Fruit fly (Drosophila melanogaster) whole organism, embryonic: ENCODE measurements around the gene CG42726.

ENCODE experiments used
- ATbp ChIP-seq: fragments of 200-800 bp; sonication (Bioruptor generic); optimal IDR thresholded peaks from 2 replicates; lab custom pipeline; 2017; ENCODE audit warnings: missing biosample characterization, mild to moderate bottlenecking, missing genetic modification characterization, missing genetic modification reagents
- Asciz ChIP-seq: fragments of 200-800 bp; sonication (Bioruptor generic); optimal IDR thresholded peaks from 2 replicates; lab custom pipeline; 2017; ENCODE audit warnings: missing biosample characterization, mild to moderate bottlenecking, missing genetic modification characterization, missing genetic modification reagents
- Bdp1 ChIP-seq: fragments of 200-800 bp; sonication (Bioruptor generic); optimal IDR thresholded peaks from 3 replicates; lab custom pipeline; 2016; ENCODE audit warnings: missing biosample characterization, missing genetic modification characterization
- Blimp-1 ChIP-seq: fragments of 200-800 bp; sonication (Bioruptor generic); optimal IDR thresholded peaks from 3 replicates; lab custom pipeline; 2018; ENCODE audit warnings: missing biosample characterization, missing genetic modification characterization, mild to moderate bottlenecking, moderate library complexity, missing genetic modification reagents
- CG10209 ChIP-seq: fragments of 200-800 bp; sonication (Bioruptor generic); optimal IDR thresholded peaks from 3 replicates; lab custom pipeline; 2017; ENCODE audit warnings: missing biosample characterization, mild to moderate bottlenecking, missing genetic modification characterization, missing genetic modification reagents
- CG10979 ChIP-seq: fragments of 200-800 bp; sonication (Bioruptor generic); optimal IDR thresholded peaks from 2 replicates; lab custom pipeline; 2018; ENCODE audit warnings: missing biosample characterization, mild to moderate bottlenecking, missing genetic modification characterization, moderate library complexity
- CG11093 ChIP-seq: fragments of 200-800 bp; sonication (Bioruptor generic); IDR thresholded peaks from 3 replicates; pipeline ENCODE4 v1.3.6; 2022; ENCODE audit warnings: missing biosample characterization, missing genetic modification characterization
- CG12769 ChIP-seq: fragments of 200-800 bp; sonication (Bioruptor generic); optimal IDR thresholded peaks from 2 replicates; lab custom pipeline; 2019; ENCODE audit warnings: missing biosample characterization, mild to moderate bottlenecking, missing genetic modification characterization, moderate library complexity
- CG1529 ChIP-seq: fragments of 200-800 bp; sonication (Bioruptor generic); optimal IDR thresholded peaks from 3 replicates; lab custom pipeline; 2018; ENCODE audit warnings: missing biosample characterization, missing genetic modification characterization
- CG15514 ChIP-seq: fragments of 200-800 bp; sonication (Bioruptor generic); optimal IDR thresholded peaks from 3 replicates; lab custom pipeline; 2017; ENCODE audit warnings: missing biosample characterization, missing genetic modification characterization, mild to moderate bottlenecking, moderate library complexity, missing genetic modification reagents
- CG32532 ChIP-seq: fragments of 200-800 bp; sonication (Bioruptor generic); IDR thresholded peaks from 2 replicates; pipeline ENCODE4 v1.3.6; 2022; ENCODE audit warnings: missing biosample characterization, missing genetic modification characterization
- CG32767 ChIP-seq: fragments of 200-800 bp; sonication (Bioruptor generic); IDR thresholded peaks from 2 replicates; pipeline ENCODE4 v1.3.6; 2022; ENCODE audit warnings: missing biosample characterization, missing genetic modification characterization
- CG33213 ChIP-seq: fragments of 200-800 bp; sonication (Bioruptor generic); optimal IDR thresholded peaks from 3 replicates; lab custom pipeline; 2016; ENCODE audit warnings: missing biosample characterization, missing genetic modification characterization
- CG34376 ChIP-seq: fragments of 200-800 bp; sonication (Bioruptor generic); optimal IDR thresholded peaks from 2 replicates; lab custom pipeline; 2018; ENCODE audit warnings: missing biosample characterization, mild to moderate bottlenecking, missing genetic modification characterization
- CG4424 ChIP-seq: fragments of 200-800 bp; sonication (Bioruptor generic); optimal IDR thresholded peaks from 3 replicates; lab custom pipeline; 2016; ENCODE audit warnings: missing biosample characterization, missing genetic modification characterization
- CG4854 ChIP-seq: fragments of 200-800 bp; sonication (Bioruptor generic); optimal IDR thresholded peaks from 2 replicates; lab custom pipeline; 2016; ENCODE audit warnings: missing biosample characterization, missing genetic modification characterization, inconsistent platforms
- CG6683 ChIP-seq: fragments of 200-800 bp; sonication (Bioruptor generic); optimal IDR thresholded peaks from 2 replicates; lab custom pipeline; 2017; ENCODE audit warnings: missing biosample characterization, mild to moderate bottlenecking, missing genetic modification characterization, missing genetic modification reagents
- CG7357 ChIP-seq: fragments of 200-800 bp; sonication (Bioruptor generic); IDR thresholded peaks from 3 replicates; pipeline ENCODE4 v1.3.6; 2022; ENCODE audit warnings: missing biosample characterization, missing genetic modification characterization
- CG7372 ChIP-seq: fragments of 200-800 bp; sonication (Bioruptor generic); IDR thresholded peaks from 2 replicates; pipeline ENCODE4 v1.3.6; 2022; ENCODE audit warnings: missing biosample characterization, missing genetic modification characterization
- CG7745 ChIP-seq: fragments of 200-800 bp; sonication (Bioruptor generic); optimal IDR thresholded peaks from 2 replicates; lab custom pipeline; 2018; ENCODE audit warnings: missing biosample characterization, mild to moderate bottlenecking, missing genetic modification characterization, moderate library complexity
- Dip3 ChIP-seq: fragments of 200-800 bp; sonication (Bioruptor generic); optimal IDR thresholded peaks from 3 replicates; lab custom pipeline; 2016; ENCODE audit warnings: missing biosample characterization, missing genetic modification characterization
- Doc2 ChIP-seq: fragments of 200-800 bp; sonication (Bioruptor generic); IDR thresholded peaks from 2 replicates; pipeline ENCODE4 v1.3.6; 2022; ENCODE audit warnings: missing biosample characterization, missing genetic modification characterization
- Eip74EF ChIP-seq, 2 experiments: fragments of 200-800 bp in 1 of 2; fragments of >200 bp in 1 of 2; sonication (Bioruptor generic) in 1 of 2; optimal IDR thresholded peaks; 2 replicates each; lab custom pipeline; 2017 to 2019; ENCODE audit warnings: missing biosample characterization in 2 of 2, missing genetic modification characterization in 2 of 2, mild to moderate bottlenecking in 1 of 2, moderate library complexity in 1 of 2
- Elba2 ChIP-seq: fragments of 200-800 bp; sonication (Bioruptor generic); optimal IDR thresholded peaks from 3 replicates; lab custom pipeline; 2016; ENCODE audit warnings: missing biosample characterization, missing genetic modification characterization
- Ets97D ChIP-seq: fragments of 200-800 bp; sonication (Bioruptor generic); optimal IDR thresholded peaks from 3 replicates; lab custom pipeline; 2016; ENCODE audit warnings: missing biosample characterization, missing genetic modification characterization
- GATAe ChIP-seq: fragments of 200-800 bp; sonication (Bioruptor generic); conservative IDR thresholded peaks from 2 replicates; pipeline ENCODE4 v1.3.6; 2022; ENCODE audit warnings: missing biosample characterization, missing genetic modification characterization
- HHEX ChIP-seq: fragments of 200-800 bp; sonication (Bioruptor generic); optimal IDR thresholded peaks from 3 replicates; lab custom pipeline; 2017; ENCODE audit warnings: missing biosample characterization, mild to moderate bottlenecking, missing genetic modification characterization, missing genetic modification reagents
- HLHmδ ChIP-seq: fragments of 200-800 bp; sonication (Bioruptor generic); optimal IDR thresholded peaks from 2 replicates; lab custom pipeline; 2018; ENCODE audit warnings: missing biosample characterization, mild to moderate bottlenecking, missing genetic modification characterization, moderate library complexity
- HmgD ChIP-seq: fragments of 200-800 bp; sonication (Bioruptor generic); optimal IDR thresholded peaks from 3 replicates; lab custom pipeline; 2016; ENCODE audit warnings: missing biosample characterization, missing genetic modification characterization
- Hr39 ChIP-seq: fragments of >200 bp; optimal IDR thresholded peaks from 2 replicates; lab custom pipeline; 2017
- Poxn ChIP-seq: fragments of 200-800 bp; sonication (Bioruptor generic); IDR thresholded peaks from 2 replicates; pipeline ENCODE4 v1.3.6; 2022; ENCODE audit warnings: missing biosample characterization, missing genetic modification characterization
- Trl ChIP-seq, 3 experiments: fragments of >200 bp in 2 of 3; fragments of 200-800 bp in 1 of 3; sonication (Bioruptor generic) in 1 of 3; optimal IDR thresholded peaks; 2 replicates in 1 of 3; 3 replicates in 2 of 3; lab custom pipeline; 2016 to 2017; ENCODE audit warnings: missing biosample characterization in 1 of 3, missing genetic modification characterization in 1 of 3
- al ChIP-seq: fragments of 200-800 bp; sonication (Bioruptor generic); IDR thresholded peaks from 2 replicates; pipeline ENCODE4 v1.3.6; 2022; ENCODE audit warnings: missing biosample characterization, missing genetic modification characterization
- cato ChIP-seq: fragments of 200-800 bp; sonication (Bioruptor generic); optimal IDR thresholded peaks from 2 replicates; lab custom pipeline; 2016; ENCODE audit warnings: missing biosample characterization, missing genetic modification characterization, borderline replicate concordance
- cg ChIP-seq: fragments of 200-800 bp; sonication (Bioruptor generic); optimal IDR thresholded peaks from 3 replicates; lab custom pipeline; 2019; ENCODE audit warnings: missing biosample characterization, mild to moderate bottlenecking, missing genetic modification characterization, moderate library complexity
- chn ChIP-seq: fragments of 200-800 bp; sonication (Bioruptor generic); optimal IDR thresholded peaks from 2 replicates; lab custom pipeline; 2016; ENCODE audit warnings: missing biosample characterization, missing genetic modification characterization
- dpn ChIP-seq, 2 experiments: fragments of 200-800 bp; sonication (Bioruptor generic); optimal IDR thresholded peaks; 3 replicates each; lab custom pipeline; 2016; ENCODE audit warnings: missing biosample characterization in 2 of 2, missing genetic modification characterization in 2 of 2
- gsb ChIP-seq: fragments of 200-800 bp; sonication (Bioruptor generic); IDR thresholded peaks from 2 replicates; pipeline ENCODE4 v1.3.6; 2022; ENCODE audit warnings: missing biosample characterization, missing genetic modification characterization
- ind ChIP-seq: fragments of 200-800 bp; sonication (Bioruptor generic); optimal IDR thresholded peaks from 3 replicates; lab custom pipeline; 2016; ENCODE audit warnings: missing biosample characterization, missing genetic modification characterization
- lola ChIP-seq, 3 experiments: fragments of >200 bp in 2 of 3; fragments of 200-800 bp in 1 of 3; sonication (Bioruptor generic) in 1 of 3; optimal IDR thresholded peaks; 2 replicates each; lab custom pipeline; 2017 to 2019; ENCODE audit warnings: missing biosample characterization in 3 of 3, missing genetic modification characterization in 3 of 3, mild to moderate bottlenecking in 1 of 3, moderate library complexity in 1 of 3
- nom ChIP-seq: fragments of 200-800 bp; sonication (Bioruptor generic); optimal IDR thresholded peaks from 2 replicates; lab custom pipeline; 2017; ENCODE audit warnings: missing biosample characterization, missing genetic modification characterization, mild to moderate bottlenecking, moderate library complexity, missing genetic modification reagents
- phol ChIP-seq: fragments of 200-800 bp; sonication (Bioruptor generic); optimal IDR thresholded peaks from 3 replicates; lab custom pipeline; 2018; ENCODE audit warnings: missing biosample characterization, mild to moderate bottlenecking, missing genetic modification characterization, moderate library complexity
- psq ChIP-seq: fragments of 200-800 bp; sonication (Bioruptor generic); optimal IDR thresholded peaks from 2 replicates; lab custom pipeline; 2017; ENCODE audit warnings: missing biosample characterization, missing genetic modification characterization
- sens ChIP-seq: fragments of 200-800 bp; sonication (Bioruptor generic); peaks from one replicate; lab custom pipeline; 2016; ENCODE audit warnings: missing biosample characterization, missing genetic modification characterization
- sima ChIP-seq: fragments of 200-800 bp; sonication (Bioruptor generic); optimal IDR thresholded peaks from 2 replicates; lab custom pipeline; 2016; ENCODE audit warnings: missing biosample characterization, missing genetic modification characterization
- stwl ChIP-seq: fragments of 200-800 bp; sonication (Bioruptor generic); optimal IDR thresholded peaks from 3 replicates; lab custom pipeline; 2018; ENCODE audit warnings: missing biosample characterization, mild to moderate bottlenecking, missing genetic modification characterization, moderate library complexity
- twi ChIP-seq: fragments of 200-800 bp; optimal IDR thresholded peaks from 2 replicates; lab custom pipeline; 2019; ENCODE audit warnings: missing biosample characterization, mild to moderate bottlenecking, missing genetic modification characterization, moderate library complexity
- usp ChIP-seq: fragments of >200 bp; optimal IDR thresholded peaks from 2 replicates; lab custom pipeline; 2017; ENCODE audit warnings: missing biosample characterization, missing genetic modification characterization
- z ChIP-seq: fragments of 200-800 bp; sonication (Bioruptor generic); IDR thresholded peaks from 3 replicates; pipeline ENCODE4 v1.3.6; 2022; ENCODE audit warnings: missing biosample characterization, missing genetic modification characterization
- zen ChIP-seq: fragments of 200-800 bp; sonication (Bioruptor generic); optimal IDR thresholded peaks from 3 replicates; lab custom pipeline; 2018; ENCODE audit warnings: missing biosample characterization, mild to moderate bottlenecking, missing genetic modification characterization, moderate library complexity

Gene CG42726

DNA sequence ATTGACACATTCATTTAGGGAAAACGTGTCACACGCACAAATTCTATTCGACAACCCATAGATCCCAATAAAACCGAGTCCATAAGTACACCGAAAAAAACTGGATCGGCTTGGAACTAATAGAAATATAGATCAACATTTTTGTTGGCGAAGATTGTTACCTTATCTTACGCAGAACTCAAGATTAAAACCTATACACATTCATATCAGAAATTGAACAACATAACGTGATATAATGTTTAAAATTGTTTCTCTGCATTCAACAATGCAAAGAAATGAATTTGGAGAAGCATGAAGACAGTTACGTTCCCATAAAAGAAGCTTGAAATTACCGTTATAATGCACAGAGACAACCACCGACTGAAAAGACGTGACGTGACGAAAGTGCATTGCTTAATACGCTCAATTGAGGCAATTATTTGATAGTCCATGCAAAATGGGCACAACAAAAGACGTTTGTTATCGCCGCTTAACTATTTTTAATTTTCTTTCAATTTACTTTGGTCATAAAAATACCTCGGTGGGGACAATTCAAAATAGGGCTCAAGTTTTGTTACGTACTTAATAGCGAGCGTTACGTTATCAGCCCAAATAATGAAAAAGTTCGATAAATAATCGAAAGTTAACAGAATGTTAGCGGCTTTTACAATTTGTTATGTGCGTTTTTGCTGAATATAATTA is 7.7 kb upstream of the CG42726 start, which contains the start of gene SerRS-m (continued):
- TF ChIP-seq Ets97D, result no peak
- TF ChIP-seq CG7372 (GFP tag; lab: Robert Waterston, UW), result no peak
- no peak for TF ChIP-seq Hr39
- peak; percentile 31 for TF ChIP-seq CG10979 (tag; lab: Kevin White, UChicago)
- TF ChIP-seq zen (tag; lab: Kevin White, UChicago), result no peak
- TF ChIP-seq Dip3 (GFP tag; lab: Kevin White, UChicago), result no peak
- no peak for TF ChIP-seq Poxn (GFP tag; lab: Robert Waterston, UW)
- TF ChIP-seq HmgD (GFP tag; lab: Kevin White, UChicago), result no peak
- TF ChIP-seq CG4424 (GFP tag; lab: Kevin White, UChicago), result no peak
- TF ChIP-seq CG4854, result no peak
- no peak for TF ChIP-seq CG34376 (GFP tag; lab: Kevin White, UChicago)
- TF ChIP-seq phol (tag; lab: Kevin White, UChicago), result peak; percentile 32
- TF ChIP-seq al (GFP tag; lab: Robert Waterston, UW), result no peak
- peak in 1 of 3 experiments; percentile 9 for TF ChIP-seq lola (GFP tag; optimal IDR thresholded peaks at IDR 0.05; lab: Kevin White, UChicago)
- no peak for TF ChIP-seq cato (GFP tag; lab: Kevin White, UChicago)
- peak; percentile 83 for TF ChIP-seq sens (GFP tag; lab: Kevin White, UChicago)
- no peak for TF ChIP-seq Trl (optimal IDR thresholded peaks at IDR 0.05; lab: Kevin White, UChicago)
- no peak for TF ChIP-seq Trl (GFP tag; optimal IDR thresholded peaks at IDR 0.05; lab: Kevin White, UChicago)
- no peak for TF ChIP-seq ind (GFP tag; lab: Kevin White, UChicago)
- no peak for TF ChIP-seq Elba2
- no peak for TF ChIP-seq CG15514 (GFP tag; lab: Kevin White, UChicago)
- TF ChIP-seq dpn (GFP tag; optimal IDR thresholded peaks at IDR 0.05; lab: Kevin White, UChicago), result peak in 1 of 2 experiments; percentile 7
- no peak for TF ChIP-seq Asciz
- 0 out of 3 replicates have a peak, but pooled peaks have one; percentile 6 for TF ChIP-seq CG7357 (GFP tag; lab: Robert Waterston, UW)
- TF ChIP-seq stwl (tag; lab: Kevin White, UChicago), result no peak
- TF ChIP-seq gsb (GFP tag; lab: Robert Waterston, UW), result no peak
- no peak for TF ChIP-seq HHEX (GFP tag; lab: Kevin White, UChicago)
- no peak for TF ChIP-seq GATAe (GFP tag; lab: Robert Waterston, UW)
- no peak for TF ChIP-seq cg
- TF ChIP-seq CG1529 (GFP tag; lab: Kevin White, UChicago), result no peak
- no peak for TF ChIP-seq sima (GFP tag; lab: Kevin White, UChicago)
- no peak for TF ChIP-seq z (GFP tag; lab: Robert Waterston, UW)
- TF ChIP-seq CG11093 (GFP tag; lab: Robert Waterston, UW), result no peak
- peak; percentile 3 for TF ChIP-seq CG10209 (GFP tag; lab: Kevin White, UChicago)
- no peak for TF ChIP-seq psq (GFP tag; lab: Kevin White, UChicago)
- no peak for TF ChIP-seq CG33213 (GFP tag; lab: Kevin White, UChicago)
- TF ChIP-seq CG32767 (GFP tag; lab: Robert Waterston, UW), result no peak
- no peak for TF ChIP-seq CG32532 (GFP tag; lab: Robert Waterston, UW)
- TF ChIP-seq HLHmδ (GFP tag; lab: Kevin White, UChicago), result no peak
- TF ChIP-seq nom (GFP tag; lab: Kevin White, UChicago), result no peak
- TF ChIP-seq Bdp1 (GFP tag; lab: Kevin White, UChicago), result no peak
- no peak for TF ChIP-seq Blimp-1 (GFP tag; lab: Kevin White, UChicago)
- TF ChIP-seq ATbp (GFP tag; lab: Kevin White, UChicago), result no peak
- TF ChIP-seq usp (GFP tag; lab: Kevin White, UChicago), result no peak
- TF ChIP-seq Doc2 (GFP tag; lab: Robert Waterston, UW), result no peak
- no peak for TF ChIP-seq Eip74EF (GFP tag; optimal IDR thresholded peaks at IDR 0.05; lab: Kevin White, UChicago)
- TF ChIP-seq twi (tag; lab: Kevin White, UChicago), result no peak
- TF ChIP-seq CG6683 (GFP tag; lab: Kevin White, UChicago), result no peak
- no peak for TF ChIP-seq CG12769 (tag; lab: Kevin White, UChicago)
- TF ChIP-seq chn, result no peak
- TF ChIP-seq CG7745 (tag; lab: Kevin White, UChicago), result no peak
